Worm (Caenorhabditis elegans): ENCODE measurements around the gene srx-134.

ce11 chrV:13876529-13876928 is 20.3 kb upstream of the srx-134 start, which contains the start of gene T22G5.1:
- no peak for TF ChIP-seq nhr-179 (tag; optimal IDR thresholded peaks at IDR 0.05)
- TF ChIP-seq nhr-120 (GFP tag; IDR thresholded peaks at IDR 0.05): no peak
- no peak for TF ChIP-seq D2030.7 (GFP tag; IDR thresholded peaks at IDR 0.05)
- no peak for TF ChIP-seq C17E4.6 (GFP tag; IDR thresholded peaks at IDR 0.05)
- TF ChIP-seq madf-6 (GFP tag; IDR thresholded peaks at IDR 0.05): no peak
- TF ChIP-seq somi-1 (GFP tag; optimal IDR thresholded peaks at IDR 0.05): no peak
- TF ChIP-seq K11D2.4 (GFP tag; IDR thresholded peaks at IDR 0.05): no peak
- TF ChIP-seq cebp-1 (GFP tag; IDR thresholded peaks at IDR 0.05): no peak
- TF ChIP-seq cebp-1 (tag; optimal IDR thresholded peaks at IDR 0.05): no peak
- TF ChIP-seq hmg-1.2 (GFP tag; IDR thresholded peaks at IDR 0.05): no peak
- no peak for TF ChIP-seq ztf-6 (GFP tag; IDR thresholded peaks at IDR 0.05)
- TF ChIP-seq die-1 (tag; optimal IDR thresholded peaks at IDR 0.05): no peak
- no peak for TF ChIP-seq bed-2 (GFP tag; IDR thresholded peaks at IDR 0.05)
